Worm (Caenorhabditis elegans): Measurements from ENCODE around the gene srh-170.

DNA sequence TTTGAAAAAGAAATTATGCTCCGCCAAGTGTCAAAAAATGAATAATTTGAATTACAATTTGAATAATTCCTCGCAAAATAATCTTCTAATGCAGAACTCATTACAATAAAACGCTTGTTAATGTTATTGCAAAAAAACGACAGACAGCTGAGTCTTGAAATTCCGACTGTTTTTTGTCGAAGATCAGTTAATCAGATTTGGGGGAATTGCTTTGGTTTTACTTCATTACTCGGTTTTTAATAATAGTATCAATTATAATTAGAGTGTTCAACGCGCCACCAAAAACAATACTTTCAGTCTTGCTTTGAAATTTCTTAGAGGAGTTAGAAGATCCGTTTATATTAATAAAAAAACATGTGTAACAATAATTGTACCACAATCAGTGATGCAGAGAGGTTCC is 10.8 kb downstream of the srh-170 start, which contains the start of gene srh-122:
- TF ChIP-seq nhr-11 (tag; optimal IDR thresholded peaks at IDR 0.05) (no peak), skn-1 (tag; optimal IDR thresholded peaks at IDR 0.05) (no peak), zag-1 (tag; optimal IDR thresholded peaks at IDR 0.05) (no peak), unc-62 (GFP tag; optimal IDR thresholded peaks at IDR 0.05) (no peak), fkh-10 (GFP tag; optimal IDR thresholded peaks at IDR 0.05) (no peak)

Data from whole organism, L1 larva.